Fruit fly (Drosophila melanogaster) whole organism, embryonic: Measurements from ENCODE around the gene CG15528.

Source experiments
- Atf-2 ChIP-seq: fragments of 200-800 bp; sonication (Bioruptor generic); optimal IDR thresholded peaks from 2 replicates; lab custom pipeline; 2016; ENCODE audit warnings: missing biosample characterization, missing genetic modification characterization
- Bteb2 ChIP-seq: fragments of 200-800 bp; sonication (Bioruptor generic); optimal IDR thresholded peaks from 2 replicates; lab custom pipeline; 2016; ENCODE audit warnings: missing biosample characterization, missing genetic modification characterization
- CG10274 ChIP-seq: fragments of 200-800 bp; sonication (Bioruptor generic); optimal IDR thresholded peaks from 3 replicates; lab custom pipeline; 2017; ENCODE audit warnings: missing biosample characterization, mild to moderate bottlenecking, missing genetic modification characterization
- CG10431 ChIP-seq: fragments of 200-800 bp; sonication (Bioruptor generic); optimal IDR thresholded peaks from 3 replicates; lab custom pipeline; 2018; ENCODE audit warnings: missing biosample characterization, mild to moderate bottlenecking, missing genetic modification characterization
- CG10654 ChIP-seq: fragments of 200-800 bp; sonication (Bioruptor generic); optimal IDR thresholded peaks from 2 replicates; lab custom pipeline; 2016; ENCODE audit warnings: missing biosample characterization, missing genetic modification characterization
- CG11247 ChIP-seq: fragments of 200-800 bp; sonication (Bioruptor generic); IDR thresholded peaks from 2 replicates; pipeline ENCODE4 v1.3.6; 2022; ENCODE audit warnings: missing biosample characterization, missing genetic modification characterization
- CG12769 ChIP-seq: fragments of 200-800 bp; sonication (Bioruptor generic); optimal IDR thresholded peaks from 2 replicates; lab custom pipeline; 2019; ENCODE audit warnings: missing biosample characterization, mild to moderate bottlenecking, missing genetic modification characterization, moderate library complexity
- CG14710 ChIP-seq: fragments of 200-800 bp; sonication (Bioruptor generic); optimal IDR thresholded peaks from 3 replicates; lab custom pipeline; 2019; ENCODE audit warnings: missing biosample characterization, mild to moderate bottlenecking, missing genetic modification characterization, moderate library complexity
- CG15011 ChIP-seq: fragments of 200-800 bp; sonication (Bioruptor generic); optimal IDR thresholded peaks from 3 replicates; lab custom pipeline; 2018; ENCODE audit warnings: missing biosample characterization, mild to moderate bottlenecking, missing genetic modification characterization
- CG18599 ChIP-seq: fragments of 200-800 bp; sonication (Bioruptor generic); optimal IDR thresholded peaks from 3 replicates; lab custom pipeline; 2017; ENCODE audit warnings: missing biosample characterization, missing genetic modification characterization, mild to moderate bottlenecking, moderate library complexity, missing genetic modification reagents
- CG2199 ChIP-seq: fragments of 200-800 bp; sonication (Bioruptor generic); IDR thresholded peaks from 3 replicates; pipeline ENCODE4 v1.3.6; 2022; ENCODE audit warnings: missing biosample characterization, missing genetic modification characterization
- CG2712 ChIP-seq: fragments of 200-800 bp; optimal IDR thresholded peaks from 3 replicates; lab custom pipeline; 2019; ENCODE audit warnings: missing biosample characterization, mild to moderate bottlenecking, missing genetic modification characterization, moderate library complexity
- CG3407 ChIP-seq: fragments of 200-800 bp; sonication (Bioruptor generic); optimal IDR thresholded peaks from 2 replicates; lab custom pipeline; 2018; ENCODE audit warnings: missing biosample characterization, mild to moderate bottlenecking, missing genetic modification characterization
- CG4424 ChIP-seq: fragments of 200-800 bp; sonication (Bioruptor generic); optimal IDR thresholded peaks from 3 replicates; lab custom pipeline; 2016; ENCODE audit warnings: missing biosample characterization, missing genetic modification characterization
- CG6254 ChIP-seq: fragments of 200-800 bp; sonication (Bioruptor generic); optimal IDR thresholded peaks from 3 replicates; lab custom pipeline; 2017; ENCODE audit warnings: mild to moderate bottlenecking, missing biosample characterization, missing genetic modification reagents, missing genetic modification characterization
- CG6654 ChIP-seq: fragments of 200-800 bp; sonication (Bioruptor generic); optimal IDR thresholded peaks from 2 replicates; lab custom pipeline; 2017; ENCODE audit warnings: missing biosample characterization, mild to moderate bottlenecking, missing genetic modification characterization
- CG7372 ChIP-seq: fragments of 200-800 bp; sonication (Bioruptor generic); IDR thresholded peaks from 2 replicates; pipeline ENCODE4 v1.3.6; 2022; ENCODE audit warnings: missing biosample characterization, missing genetic modification characterization
- CG8290 ChIP-seq, 3 experiments: fragments of 200-800 bp; sonication (Bioruptor generic); optimal IDR thresholded peaks; 2 replicates each; lab custom pipeline; 2016 to 2019; ENCODE audit warnings: missing biosample characterization in 3 of 3, missing genetic modification characterization in 3 of 3, mild to moderate bottlenecking in 2 of 3, moderate library complexity in 1 of 3
- CG8359 ChIP-seq: fragments of 200-800 bp; sonication (Bioruptor generic); optimal IDR thresholded peaks from 2 replicates; lab custom pipeline; 2017; ENCODE audit warnings: missing biosample characterization, mild to moderate bottlenecking, missing genetic modification characterization, borderline replicate concordance
- CG8924 ChIP-seq: fragments of 200-800 bp; optimal IDR thresholded peaks from 3 replicates; lab custom pipeline; 2019; ENCODE audit warnings: missing biosample characterization, mild to moderate bottlenecking, missing genetic modification characterization, moderate library complexity
- Deaf1 ChIP-seq: fragments of 200-800 bp; optimal IDR thresholded peaks from 3 replicates; lab custom pipeline; 2019; ENCODE audit warnings: missing biosample characterization, mild to moderate bottlenecking, missing genetic modification characterization, moderate library complexity
- E2f2 ChIP-seq: fragments of 200-800 bp; sonication (Bioruptor generic); IDR thresholded peaks from 2 replicates; pipeline ENCODE4 v1.3.6; 2022; ENCODE audit warnings: missing biosample characterization, missing genetic modification characterization
- HLH54F ChIP-seq: fragments of 200-800 bp; sonication (Bioruptor generic); optimal IDR thresholded peaks from 3 replicates; lab custom pipeline; 2016; ENCODE audit warnings: missing biosample characterization, missing genetic modification characterization
- Hmx ChIP-seq: fragments of 200-800 bp; sonication (Bioruptor generic); optimal IDR thresholded peaks from 2 replicates; lab custom pipeline; 2016; ENCODE audit warnings: missing biosample characterization, missing genetic modification characterization
- Opbp ChIP-seq: fragments of 200-800 bp; sonication (Bioruptor generic); IDR thresholded peaks from 3 replicates; pipeline ENCODE4 v1.3.6; 2022; ENCODE audit warnings: missing biosample characterization, missing genetic modification characterization; ENCODE audit not compliant: partially characterized antibody
- Scr ChIP-seq: fragments of 200-800 bp; sonication (Bioruptor generic); IDR thresholded peaks from 2 replicates; pipeline ENCODE4 v1.3.6; 2022; ENCODE audit warnings: missing biosample characterization, missing genetic modification characterization; ENCODE audit not compliant: partially characterized antibody
- Sox100B ChIP-seq: fragments of 200-800 bp; sonication (Bioruptor generic); optimal IDR thresholded peaks from 3 replicates; lab custom pipeline; 2018; ENCODE audit warnings: missing biosample characterization, mild to moderate bottlenecking, missing genetic modification characterization
- Sry-δ ChIP-seq: fragments of 200-800 bp; sonication (Bioruptor generic); optimal IDR thresholded peaks from 2 replicates; lab custom pipeline; 2016; ENCODE audit warnings: missing biosample characterization, missing genetic modification characterization
- Ssrp ChIP-seq: fragments of 200-800 bp; sonication (Bioruptor generic); optimal IDR thresholded peaks from 2 replicates; lab custom pipeline; 2018; ENCODE audit warnings: missing biosample characterization, mild to moderate bottlenecking, missing genetic modification characterization, moderate library complexity
- Tbp ChIP-seq: fragments of >200 bp; optimal IDR thresholded peaks from 2 replicates; lab custom pipeline; 2018; ENCODE audit warnings: missing biosample characterization, missing genetic modification characterization
- ase ChIP-seq: fragments of 200-800 bp; sonication (Bioruptor generic); IDR thresholded peaks from 3 replicates; pipeline ENCODE4 v1.3.6; 2022; ENCODE audit warnings: missing biosample characterization, missing genetic modification characterization
- ash1 ChIP-seq: fragments of 200-800 bp; sonication (Bioruptor generic); optimal IDR thresholded peaks from 2 replicates; lab custom pipeline; 2018; ENCODE audit warnings: missing biosample characterization, mild to moderate bottlenecking, missing genetic modification characterization
- ci ChIP-seq: fragments of 200-800 bp; sonication (Bioruptor generic); IDR thresholded peaks from 3 replicates; pipeline ENCODE4 v1.3.6; 2022; ENCODE audit warnings: missing biosample characterization, missing genetic modification characterization
- fd64A ChIP-seq: fragments of 200-800 bp; sonication (Bioruptor generic); optimal IDR thresholded peaks from 3 replicates; lab custom pipeline; 2018; ENCODE audit warnings: missing biosample characterization, mild to moderate bottlenecking, missing genetic modification characterization
- gcm2 ChIP-seq: fragments of 200-800 bp; sonication (Bioruptor generic); optimal IDR thresholded peaks from 2 replicates; lab custom pipeline; 2016; ENCODE audit warnings: missing biosample characterization, missing genetic modification characterization
- gfzf ChIP-seq: fragments of 200-800 bp; sonication (Bioruptor generic); optimal IDR thresholded peaks from 2 replicates; lab custom pipeline; 2016; ENCODE audit warnings: missing biosample characterization, mild to moderate bottlenecking, missing genetic modification characterization, moderate library complexity
- gt ChIP-seq: fragments of 200-800 bp; sonication (Bioruptor generic); IDR thresholded peaks from 2 replicates; pipeline ENCODE4 v1.3.6; 2022; ENCODE audit warnings: missing biosample characterization, missing genetic modification characterization
- jing ChIP-seq: fragments of 200-800 bp; sonication (Bioruptor generic); optimal IDR thresholded peaks from 2 replicates; lab custom pipeline; 2018; ENCODE audit warnings: missing biosample characterization, mild to moderate bottlenecking, missing genetic modification characterization
- klu ChIP-seq: fragments of 200-800 bp; sonication (Bioruptor generic); IDR thresholded peaks from 2 replicates; pipeline ENCODE4 v1.3.6; 2022; ENCODE audit warnings: missing biosample characterization, missing genetic modification characterization
- mirr ChIP-seq: fragments of 200-800 bp; sonication (Bioruptor generic); optimal IDR thresholded peaks from 3 replicates; lab custom pipeline; 2018; ENCODE audit warnings: missing biosample characterization, mild to moderate bottlenecking, missing genetic modification characterization
- mld ChIP-seq: fragments of 200-800 bp; sonication (Bioruptor generic); IDR thresholded peaks from 3 replicates; pipeline ENCODE4 v1.3.6; 2022; ENCODE audit warnings: missing biosample characterization, missing genetic modification characterization; ENCODE audit not compliant: partially characterized antibody
- onecut ChIP-seq: fragments of 200-800 bp; sonication (Bioruptor generic); IDR thresholded peaks from 2 replicates; pipeline ENCODE4 v1.3.6; 2022; ENCODE audit warnings: missing biosample characterization, missing genetic modification characterization
- pita ChIP-seq: fragments of 200-800 bp; sonication (Bioruptor generic); optimal IDR thresholded peaks from 2 replicates; lab custom pipeline; 2017; ENCODE audit warnings: missing biosample characterization, mild to moderate bottlenecking, missing genetic modification characterization
- ranshi ChIP-seq: fragments of 200-800 bp; sonication (Bioruptor generic); IDR thresholded peaks from 2 replicates; pipeline ENCODE4 v1.3.6; 2022; ENCODE audit warnings: missing biosample characterization, missing genetic modification characterization
- schlank ChIP-seq: fragments of 200-800 bp; sonication (Bioruptor generic); optimal IDR thresholded peaks from 2 replicates; lab custom pipeline; 2018; ENCODE audit warnings: missing biosample characterization, mild to moderate bottlenecking, missing genetic modification characterization
- sens ChIP-seq: fragments of 200-800 bp; sonication (Bioruptor generic); peaks from one replicate; lab custom pipeline; 2016; ENCODE audit warnings: missing biosample characterization, missing genetic modification characterization
- slou ChIP-seq: fragments of 200-800 bp; sonication (Bioruptor generic); optimal IDR thresholded peaks from 3 replicates; lab custom pipeline; 2016; ENCODE audit warnings: missing biosample characterization, missing genetic modification characterization
- twi ChIP-seq: fragments of 200-800 bp; optimal IDR thresholded peaks from 2 replicates; lab custom pipeline; 2019; ENCODE audit warnings: missing biosample characterization, mild to moderate bottlenecking, missing genetic modification characterization, moderate library complexity
- unpg ChIP-seq: fragments of 200-800 bp; sonication (Bioruptor generic); optimal IDR thresholded peaks from 3 replicates; lab custom pipeline; 2018; ENCODE audit warnings: missing biosample characterization, mild to moderate bottlenecking, missing genetic modification characterization, moderate library complexity
- yki ChIP-seq: fragments of >200 bp; optimal IDR thresholded peaks from 3 replicates; lab custom pipeline; 2018

The CG15528 gene

DNA sequence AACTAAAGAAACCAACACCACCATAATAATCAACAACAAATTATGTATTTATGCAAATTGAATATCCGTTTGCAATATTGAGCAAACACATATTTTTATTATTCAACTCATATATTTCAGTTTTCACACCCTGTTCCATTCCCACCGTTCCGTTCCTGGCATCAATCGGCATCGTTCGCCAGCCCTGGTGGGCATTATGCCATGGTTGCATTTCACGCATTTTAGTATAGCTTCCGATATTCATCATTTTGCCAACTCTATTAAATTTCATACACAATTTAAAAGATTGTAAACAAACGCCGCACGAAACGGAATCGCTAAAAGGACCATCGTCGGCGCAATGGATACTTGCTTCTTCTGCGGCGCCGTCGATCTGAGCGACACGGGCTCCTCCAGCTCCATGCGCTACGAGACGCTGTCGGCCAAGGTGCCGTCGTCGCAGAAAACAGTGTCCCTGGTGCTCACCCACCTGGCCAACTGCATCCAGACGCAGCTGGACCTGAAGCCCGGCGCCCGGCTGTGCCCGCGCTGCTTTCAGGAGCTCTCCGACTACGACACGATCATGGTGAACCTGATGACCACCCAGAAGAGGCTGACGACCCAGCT, 8.7 kb downstream of the CG15528 start, which contains the start of gene Sry-delta (continued):
- peak; percentile 64 for TF ChIP-seq klu (GFP tag; lab: Robert Waterston, UW)
- peak; percentile 68 for TF ChIP-seq unpg
- TF ChIP-seq Tbp (GFP tag; lab: Kevin White, UChicago), result peak; percentile 47
- peak; percentile 56 for TF ChIP-seq schlank (tag; lab: Kevin White, UChicago)
- TF ChIP-seq ash1 (GFP tag; lab: Kevin White, UChicago), result peak; percentile 84
- TF ChIP-seq gt, result no peak
- no peak for TF ChIP-seq CG15011 (GFP tag; lab: Kevin White, UChicago)
- peak; percentile 52 for TF ChIP-seq gfzf (GFP tag; lab: Kevin White, UChicago)
- TF ChIP-seq onecut, result peak; percentile 50
- peak; percentile 82 for TF ChIP-seq mirr
- peak; percentile 44; the same call in 1 of the 2 replicates for TF ChIP-seq CG7372 (GFP tag; lab: Robert Waterston, UW)
- peak; percentile 87 for TF ChIP-seq Opbp (GFP tag; lab: Robert Waterston, UW)
- TF ChIP-seq CG8290 (GFP tag; optimal IDR thresholded peaks at IDR 0.05; lab: Kevin White, UChicago), result peak; percentile 72
- peak in 1 of 2 experiments; percentile 37 for TF ChIP-seq CG8290 (tag; optimal IDR thresholded peaks at IDR 0.05; lab: Kevin White, UChicago)
- peak; percentile 11 for TF ChIP-seq CG10431 (GFP tag; lab: Kevin White, UChicago)
- peak; percentile 85 for TF ChIP-seq CG4424
- TF ChIP-seq CG14710 (tag; lab: Kevin White, UChicago), result peak; percentile 88
- TF ChIP-seq CG10274 (GFP tag; lab: Kevin White, UChicago), result peak; percentile 27
- no peak for TF ChIP-seq Deaf1 (tag; lab: Kevin White, UChicago)
- no peak for TF ChIP-seq Hmx
- TF ChIP-seq Sox100B (GFP tag; lab: Kevin White, UChicago), result no peak
- TF ChIP-seq sens (GFP tag; lab: Kevin White, UChicago), result peak; percentile 96
- peak; percentile 84 for TF ChIP-seq CG11247 (GFP tag; lab: Robert Waterston, UW)
- peak; percentile 73 for TF ChIP-seq E2f2
- TF ChIP-seq ase (GFP tag; lab: Robert Waterston, UW), result peak; percentile 69; the same call in 2 of the 3 replicates
- peak; percentile 90 for TF ChIP-seq HLH54F (GFP tag; lab: Kevin White, UChicago)
- TF ChIP-seq CG6654, result no peak
- no peak for TF ChIP-seq CG12769 (tag; lab: Kevin White, UChicago)
- no peak for TF ChIP-seq jing
- TF ChIP-seq yki (lab: Kevin White, UChicago), result no peak
- peak; percentile 5 for TF ChIP-seq twi (tag; lab: Kevin White, UChicago)
- no peak for TF ChIP-seq pita (GFP tag; lab: Kevin White, UChicago)
- TF ChIP-seq fd64A (GFP tag; lab: Kevin White, UChicago), result no peak
- no peak for TF ChIP-seq CG8359 (GFP tag; lab: Kevin White, UChicago)
- TF ChIP-seq Scr (GFP tag; lab: Robert Waterston, UW), result peak; percentile 76
- peak; percentile 60; the same call in 1 of the 3 replicates for TF ChIP-seq CG2199 (GFP tag; lab: Robert Waterston, UW)
- TF ChIP-seq ranshi (GFP tag; lab: Robert Waterston, UW), result peak; percentile 82
- peak; percentile 58 for TF ChIP-seq Atf-2 (GFP tag; lab: Kevin White, UChicago)
- TF ChIP-seq Ssrp (tag; lab: Kevin White, UChicago), result peak; percentile 40
- TF ChIP-seq CG10654 (GFP tag; lab: Kevin White, UChicago), result peak; percentile 85
- peak; percentile 86 for TF ChIP-seq ci (GFP tag; lab: Robert Waterston, UW)
- peak; percentile 71 for TF ChIP-seq CG6254 (GFP tag; lab: Kevin White, UChicago)
- TF ChIP-seq slou (GFP tag; lab: Kevin White, UChicago), result peak; percentile 68
- TF ChIP-seq CG3407, result no peak
- TF ChIP-seq Sry-δ (GFP tag; lab: Kevin White, UChicago), result peak; percentile 99
- peak; percentile 41; the same call in 1 of the 3 replicates for TF ChIP-seq mld
- TF ChIP-seq CG8924 (tag; lab: Kevin White, UChicago), result peak; percentile 81
- TF ChIP-seq CG18599 (GFP tag; lab: Kevin White, UChicago), result no peak
- peak; percentile 13 for TF ChIP-seq gcm2 (GFP tag; lab: Kevin White, UChicago)
- peak; percentile 83 for TF ChIP-seq CG2712
- TF ChIP-seq Bteb2, result peak; percentile 74
